Worm (Caenorhabditis elegans) whole organism, L1 larva: ENCODE results near the gene srg-55.
"Not testable (repeated sequence)": the region's sequence is repeated elsewhere in the genome, so short reads cannot be mapped to it uniquely, and the experiment has no call there.

Source experiments
- ama-1 ChIP-seq: fragments of 150-350 bp; optimal IDR thresholded peaks from 2 replicates; lab custom pipeline; 2014
- mef-2 ChIP-seq: fragments of 150-350 bp; optimal IDR thresholded peaks from 2 replicates; lab custom pipeline; 2014; ENCODE audit warnings: missing biosample characterization, missing genetic modification characterization
- nhr-237 ChIP-seq: fragments of 150-350 bp; optimal IDR thresholded peaks from 2 replicates; lab custom pipeline; 2014; ENCODE audit warnings: missing biosample characterization, missing genetic modification characterization
- sup-37 ChIP-seq: fragments of 200-800 bp; sonication (Bioruptor generic); optimal IDR thresholded peaks from 2 replicates; lab custom pipeline; 2018; ENCODE audit warnings: mild to moderate bottlenecking, missing genetic modification characterization, missing compliant biosample characterization
- unc-62 ChIP-seq: fragments of 150-350 bp; optimal IDR thresholded peaks from 2 replicates; lab custom pipeline; 2014; ENCODE audit warnings: missing biosample characterization, missing genetic modification reagents, missing genetic modification characterization

DNA sequence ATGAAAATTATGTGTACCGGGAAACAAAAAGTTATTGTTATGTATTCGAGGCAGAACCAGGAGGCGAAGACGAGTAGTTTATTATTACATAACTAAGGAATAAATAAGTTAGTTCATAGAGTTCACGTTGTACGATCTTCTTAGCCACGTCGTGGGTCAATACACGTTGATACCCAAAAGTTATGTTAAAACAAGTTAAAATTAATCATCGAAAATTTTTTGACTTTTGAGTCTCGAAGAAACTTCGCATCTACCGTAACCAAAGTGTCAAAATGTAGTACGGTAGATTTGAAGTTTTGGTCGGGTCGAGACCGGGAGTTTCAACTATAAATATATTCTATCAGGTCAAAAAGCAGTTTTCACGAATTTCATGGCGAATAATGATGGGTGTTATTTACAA lies 51.4 kb downstream of the srg-55 start, which contains the start of gene ZC412.10:
- not testable (repeated sequence) for TF ChIP-seq mef-2 (tag; lab: Kevin White, UChicago); unc-62 (GFP tag; lab: Kevin White, UChicago); sup-37; nhr-237 (tag; lab: Kevin White, UChicago); ama-1 (lab: Kevin White, UChicago)
